Fruit fly (Drosophila melanogaster): ENCODE results near the gene CG5274.

CG5274 gene

DNA sequence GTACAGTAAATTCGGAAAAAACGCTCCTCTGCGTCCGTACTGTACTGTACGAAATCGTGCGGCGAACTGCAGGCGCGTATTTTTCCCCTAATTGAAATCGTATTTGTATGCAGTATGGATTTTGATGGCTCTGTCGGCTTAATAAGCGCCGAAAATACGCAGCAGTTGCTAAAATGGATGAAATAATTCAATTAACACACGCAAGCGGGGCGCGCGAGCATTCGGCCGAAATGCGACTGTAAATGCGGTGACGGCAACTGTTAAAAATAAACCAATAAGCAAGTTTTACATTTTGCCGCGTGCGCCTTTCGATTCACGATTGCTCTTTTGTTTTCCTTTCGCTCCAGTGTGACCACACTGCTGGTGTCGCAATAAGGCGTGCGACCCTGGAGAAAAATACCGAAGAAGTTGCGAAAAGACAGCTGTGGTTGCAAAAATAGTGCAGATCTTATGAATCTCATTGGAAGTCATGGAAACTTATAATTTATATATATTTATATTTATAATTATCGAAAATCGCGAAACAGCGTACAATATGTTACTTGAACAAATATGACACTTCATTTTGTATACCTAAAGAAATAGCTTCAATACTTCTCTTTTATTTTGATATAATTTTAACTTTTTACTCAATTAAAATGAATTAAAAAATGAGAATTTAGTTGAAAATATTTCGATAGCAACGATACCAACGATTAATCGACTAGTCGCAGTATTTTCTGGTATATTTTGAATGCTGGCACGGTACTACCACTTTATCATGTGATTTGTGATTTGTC is 45.7 kb upstream of the CG5274 start, which contains the start of the genes CG32428 and CG5969 (continued):
- peak; percentile 49 for TF ChIP-seq Taf1 (GFP tag; IDR thresholded peaks at IDR 0.05)
- no peak for TF ChIP-seq otp (GFP tag; IDR thresholded peaks at IDR 0.05)
- peak; percentile 84 for TF ChIP-seq Drgx (GFP tag; IDR thresholded peaks at IDR 0.05)
- TF ChIP-seq CG33213 (GFP tag; optimal IDR thresholded peaks at IDR 0.05), result no peak
- TF ChIP-seq stwl (tag; optimal IDR thresholded peaks at IDR 0.05), result peak; percentile 59
- peak; percentile 29 for TF ChIP-seq Six4 (GFP tag; optimal IDR thresholded peaks at IDR 0.05)
- TF ChIP-seq CG1603 (tag; optimal IDR thresholded peaks at IDR 0.05), result peak; percentile 38
- peak; percentile 28 for TF ChIP-seq Ssrp (tag; optimal IDR thresholded peaks at IDR 0.05)
- peak; percentile 50; the same call in 2 of the 3 replicates for TF ChIP-seq H15 (GFP tag; IDR thresholded peaks at IDR 0.05)
- peak; percentile 52; the same call in 1 of the 2 replicates for TF ChIP-seq CG31224 (GFP tag; IDR thresholded peaks at IDR 0.05)
- TF ChIP-seq CG13624 (GFP tag; optimal IDR thresholded peaks at IDR 0.05), result peak; percentile 31
- TF ChIP-seq gfzf (GFP tag; optimal IDR thresholded peaks at IDR 0.05), result peak; percentile 75
- peak; percentile 69 for TF ChIP-seq al (GFP tag; IDR thresholded peaks at IDR 0.05)
- TF ChIP-seq Med (GFP tag), result peak; percentile 82
- peak; percentile 50; the same call in 3 of the 4 replicates for TF ChIP-seq Gug (GFP tag; IDR thresholded peaks at IDR 0.05)
- no peak for TF ChIP-seq Bdp1 (GFP tag; optimal IDR thresholded peaks at IDR 0.05)
- peak; percentile 45; the same call in 1 of the 2 replicates for TF ChIP-seq CG7372 (GFP tag; IDR thresholded peaks at IDR 0.05)
- TF ChIP-seq Doc3 (GFP tag; IDR thresholded peaks at IDR 0.05; ENCODE audit: partially characterized antibody), result no peak
- TF ChIP-seq CG4360 (GFP tag; IDR thresholded peaks at IDR 0.05), result no peak
- 0 out of 3 replicates have a peak, but pooled peaks have one; percentile 5 for TF ChIP-seq Opbp (GFP tag; IDR thresholded peaks at IDR 0.05; ENCODE audit: partially characterized antibody)
- peak; percentile 7 for TF ChIP-seq CG6854 (GFP tag; optimal IDR thresholded peaks at IDR 0.05)
- TF ChIP-seq CG15269 (tag; optimal IDR thresholded peaks at IDR 0.05), result peak; percentile 70
- peak; percentile 71 for TF ChIP-seq CG11456 (GFP tag; IDR thresholded peaks at IDR 0.05)
- TF ChIP-seq CG14667 (GFP tag; IDR thresholded peaks at IDR 0.05), result peak; percentile 54
- no peak for TF ChIP-seq pros (GFP tag; optimal IDR thresholded peaks at IDR 0.05)
- peak; percentile 80 for TF ChIP-seq CG9932 (GFP tag; IDR thresholded peaks at IDR 0.05)
- peak; percentile 69 for TF ChIP-seq CG2712 (tag; optimal IDR thresholded peaks at IDR 0.05)
- peak; percentile 96 for TF ChIP-seq CG14710 (tag; optimal IDR thresholded peaks at IDR 0.05)
- TF ChIP-seq Fer3 (tag; optimal IDR thresholded peaks at IDR 0.05), result peak; percentile 73
- TF ChIP-seq dm (GFP tag; optimal IDR thresholded peaks at IDR 0.05), result peak; percentile 35
- TF ChIP-seq CG9817 (tag; optimal IDR thresholded peaks at IDR 0.05), result peak; percentile 70
- peak; percentile 52 for TF ChIP-seq Fer2 (tag; optimal IDR thresholded peaks at IDR 0.05)
- TF ChIP-seq unc-4 (GFP tag; IDR thresholded peaks at IDR 0.05; ENCODE audit: partially characterized antibody), result no peak
- TF ChIP-seq ash1 (GFP tag; optimal IDR thresholded peaks at IDR 0.05), result no peak
- peak; percentile 0 for TF ChIP-seq CG8281 (tag; optimal IDR thresholded peaks at IDR 0.05)
- TF ChIP-seq CG18764 (GFP tag; optimal IDR thresholded peaks at IDR 0.05), result peak; percentile 13
- TF ChIP-seq H2.0 (GFP tag; IDR thresholded peaks at IDR 0.05), result peak; percentile 71
- no peak for TF ChIP-seq fd102C (GFP tag; optimal IDR thresholded peaks at IDR 0.05)
- peak; percentile 49 for TF ChIP-seq CG17385 (GFP tag; optimal IDR thresholded peaks at IDR 0.05)
- TF ChIP-seq onecut (GFP tag; IDR thresholded peaks at IDR 0.05), result peak; percentile 22; the same call in 1 of the 2 replicates
- no peak for TF ChIP-seq CG11093 (GFP tag; IDR thresholded peaks at IDR 0.05)
- no peak for TF ChIP-seq MTF-1 (GFP tag; optimal IDR thresholded peaks at IDR 0.05; ENCODE audit: borderline replicate concordance)
- TF ChIP-seq CG2120 (GFP tag; optimal IDR thresholded peaks at IDR 0.05), result peak; percentile 70
- TF ChIP-seq CG6813 (GFP tag; optimal IDR thresholded peaks at IDR 0.05), result peak; percentile 20
- peak; percentile 55 for TF ChIP-seq CG15514 (GFP tag; optimal IDR thresholded peaks at IDR 0.05)
- TF ChIP-seq Dip2 (GFP tag; IDR thresholded peaks at IDR 0.05), result no peak
- no peak for TF ChIP-seq nerfin-2 (GFP tag; IDR thresholded peaks at IDR 0.05; ENCODE audit: partially characterized antibody)
- peak; percentile 50 for TF ChIP-seq CG30403 (GFP tag; optimal IDR thresholded peaks at IDR 0.05)

All from whole organism, embryonic.